Fruit fly (Drosophila melanogaster) whole organism, embryonic: ENCODE data around the gene eIF4E6.

Experiments used
- Antp ChIP-seq: fragments of 200-800 bp; sonication (Bioruptor generic); optimal IDR thresholded peaks from 3 replicates; lab custom pipeline; 2016; ENCODE audit warnings: missing biosample characterization, missing genetic modification characterization
- Atf6 ChIP-seq: fragments of 200-800 bp; sonication (Bioruptor generic); IDR thresholded peaks from 2 replicates; pipeline ENCODE4 v1.3.6; 2022; ENCODE audit warnings: missing biosample characterization, missing genetic modification characterization
- Blimp-1 ChIP-seq: fragments of 200-800 bp; sonication (Bioruptor generic); optimal IDR thresholded peaks from 3 replicates; lab custom pipeline; 2018; ENCODE audit warnings: missing biosample characterization, missing genetic modification characterization, mild to moderate bottlenecking, moderate library complexity, missing genetic modification reagents
- CG1024 ChIP-seq: fragments of 200-800 bp; sonication (Bioruptor generic); IDR thresholded peaks from 2 replicates; pipeline ENCODE4 v1.3.6; 2022; ENCODE audit warnings: missing biosample characterization, missing genetic modification characterization
- CG10274 ChIP-seq: fragments of 200-800 bp; sonication (Bioruptor generic); optimal IDR thresholded peaks from 3 replicates; lab custom pipeline; 2017; ENCODE audit warnings: missing biosample characterization, mild to moderate bottlenecking, missing genetic modification characterization
- CG10979 ChIP-seq: fragments of 200-800 bp; sonication (Bioruptor generic); optimal IDR thresholded peaks from 2 replicates; lab custom pipeline; 2018; ENCODE audit warnings: missing biosample characterization, mild to moderate bottlenecking, missing genetic modification characterization, moderate library complexity
- CG1233 ChIP-seq: fragments of 200-800 bp; sonication (Bioruptor generic); optimal IDR thresholded peaks from 4 replicates; lab custom pipeline; 2018; ENCODE audit warnings: missing biosample characterization, mild to moderate bottlenecking, missing genetic modification characterization
- CG14667 ChIP-seq: fragments of 200-800 bp; sonication (Bioruptor generic); IDR thresholded peaks from 2 replicates; pipeline ENCODE4 v1.3.6; 2022; ENCODE audit warnings: missing biosample characterization, missing genetic modification characterization
- CG15011 ChIP-seq: fragments of 200-800 bp; sonication (Bioruptor generic); optimal IDR thresholded peaks from 3 replicates; lab custom pipeline; 2018; ENCODE audit warnings: missing biosample characterization, mild to moderate bottlenecking, missing genetic modification characterization
- CG15601 ChIP-seq: fragments of 200-800 bp; sonication (Bioruptor generic); optimal IDR thresholded peaks from 3 replicates; lab custom pipeline; 2019; ENCODE audit warnings: missing biosample characterization, mild to moderate bottlenecking, missing genetic modification characterization, moderate library complexity
- CG16863 ChIP-seq: fragments of 200-800 bp; sonication (Bioruptor generic); optimal IDR thresholded peaks from 3 replicates; lab custom pipeline; 2016; ENCODE audit warnings: missing biosample characterization, missing genetic modification characterization
- CG18619 ChIP-seq: fragments of 200-800 bp; sonication (Bioruptor generic); optimal IDR thresholded peaks from 3 replicates; lab custom pipeline; 2017; ENCODE audit warnings: missing biosample characterization, mild to moderate bottlenecking, missing genetic modification characterization
- CG3065 ChIP-seq: fragments of 200-800 bp; sonication (Bioruptor generic); optimal IDR thresholded peaks from 2 replicates; lab custom pipeline; 2016; ENCODE audit warnings: missing biosample characterization, missing genetic modification characterization
- CG3726 ChIP-seq: fragments of 200-800 bp; sonication (Bioruptor generic); IDR thresholded peaks from 3 replicates; pipeline ENCODE4, ENCODE4 v1.3.6; 2022; ENCODE audit warnings: missing biosample characterization, missing genetic modification characterization
- CG42726 ChIP-seq: fragments of 200-800 bp; sonication (Bioruptor generic); IDR thresholded peaks from 2 replicates; pipeline ENCODE4 v1.3.6; 2022; ENCODE audit warnings: missing biosample characterization, missing genetic modification characterization; ENCODE audit not compliant: partially characterized antibody
- CG4360 ChIP-seq: fragments of 200-800 bp; sonication (Bioruptor generic); IDR thresholded peaks from 2 replicates; pipeline ENCODE4 v1.3.6; 2022; ENCODE audit warnings: missing biosample characterization, missing genetic modification characterization
- CG6254 ChIP-seq: fragments of 200-800 bp; sonication (Bioruptor generic); optimal IDR thresholded peaks from 3 replicates; lab custom pipeline; 2017; ENCODE audit warnings: mild to moderate bottlenecking, missing biosample characterization, missing genetic modification reagents, missing genetic modification characterization
- CG6813 ChIP-seq: fragments of 200-800 bp; sonication (Bioruptor generic); optimal IDR thresholded peaks from 2 replicates; lab custom pipeline; 2017; ENCODE audit warnings: missing biosample characterization, missing genetic modification characterization, mild to moderate bottlenecking, moderate library complexity, missing genetic modification reagents
- CG8765 ChIP-seq: fragments of 200-800 bp; sonication (Bioruptor generic); IDR thresholded peaks from 2 replicates; pipeline ENCODE4 v1.3.6; 2022; ENCODE audit warnings: missing biosample characterization, missing genetic modification characterization
- CG9817 ChIP-seq: fragments of 200-800 bp; sonication (Bioruptor generic); optimal IDR thresholded peaks from 2 replicates; lab custom pipeline; 2018; ENCODE audit warnings: missing biosample characterization, mild to moderate bottlenecking, missing genetic modification characterization, moderate library complexity
- CrebB ChIP-seq: fragments of 200-800 bp; sonication (Bioruptor generic); optimal IDR thresholded peaks from 3 replicates; lab custom pipeline; 2018; ENCODE audit warnings: missing biosample characterization, mild to moderate bottlenecking, missing genetic modification characterization
- Dll ChIP-seq: fragments of 200-800 bp; sonication (Bioruptor generic); IDR thresholded peaks from 4 replicates; pipeline ENCODE4 v1.3.6; 2022; ENCODE audit warnings: missing biosample characterization, missing genetic modification characterization; ENCODE audit not compliant: partially characterized antibody
- Doc2 ChIP-seq: fragments of 200-800 bp; sonication (Bioruptor generic); IDR thresholded peaks from 2 replicates; pipeline ENCODE4 v1.3.6; 2022; ENCODE audit warnings: missing biosample characterization, missing genetic modification characterization
- Drgx ChIP-seq: fragments of 200-800 bp; sonication (Bioruptor generic); IDR thresholded peaks from 2 replicates; pipeline ENCODE4 v1.3.6; 2022; ENCODE audit warnings: missing biosample characterization, missing genetic modification characterization
- GATAe ChIP-seq: fragments of 200-800 bp; sonication (Bioruptor generic); conservative IDR thresholded peaks from 2 replicates; pipeline ENCODE4 v1.3.6; 2022; ENCODE audit warnings: missing biosample characterization, missing genetic modification characterization
- HLH3B ChIP-seq: fragments of 200-800 bp; sonication (Bioruptor generic); IDR thresholded peaks from 2 replicates; pipeline ENCODE4 v1.3.6; 2022; ENCODE audit warnings: missing biosample characterization, missing genetic modification characterization
- NC2α ChIP-seq: fragments of 200-800 bp; sonication (Bioruptor generic); optimal IDR thresholded peaks from 2 replicates; lab custom pipeline; 2016; ENCODE audit warnings: missing biosample characterization, missing genetic modification characterization
- Ptx1 ChIP-seq: fragments of 200-800 bp; sonication (Bioruptor generic); IDR thresholded peaks from 2 replicates; pipeline ENCODE4 v1.3.6; 2022; ENCODE audit warnings: missing biosample characterization, missing genetic modification characterization
- Side ChIP-seq: fragments of 200-800 bp; sonication (Bioruptor generic); optimal IDR thresholded peaks from 2 replicates; lab custom pipeline; 2016; ENCODE audit warnings: missing biosample characterization, missing genetic modification characterization
- ase ChIP-seq: fragments of 200-800 bp; sonication (Bioruptor generic); IDR thresholded peaks from 3 replicates; pipeline ENCODE4 v1.3.6; 2022; ENCODE audit warnings: missing biosample characterization, missing genetic modification characterization
- az2 ChIP-seq: fragments of 200-800 bp; sonication (Bioruptor generic); optimal IDR thresholded peaks from 3 replicates; lab custom pipeline; 2016; ENCODE audit warnings: missing biosample characterization, missing genetic modification characterization
- bbx ChIP-seq: fragments of 200-800 bp; sonication (Bioruptor generic); IDR thresholded peaks from 2 replicates; pipeline ENCODE4 v1.3.6; 2022; ENCODE audit warnings: missing biosample characterization, missing genetic modification characterization; ENCODE audit not compliant: partially characterized antibody
- br ChIP-seq: fragments of >200 bp; optimal IDR thresholded peaks from 2 replicates; lab custom pipeline; 2017
- btn ChIP-seq: fragments of 200-800 bp; sonication (Bioruptor generic); optimal IDR thresholded peaks from 2 replicates; lab custom pipeline; 2016; ENCODE audit warnings: missing biosample characterization, missing genetic modification characterization
- crc ChIP-seq: fragments of 200-800 bp; sonication (Bioruptor generic); optimal IDR thresholded peaks from 2 replicates; lab custom pipeline; 2016; ENCODE audit warnings: missing biosample characterization, missing genetic modification characterization
- dm ChIP-seq: fragments of 200-800 bp; sonication (Bioruptor generic); optimal IDR thresholded peaks from 3 replicates; lab custom pipeline; 2016; ENCODE audit warnings: missing biosample characterization, missing genetic modification characterization
- ems ChIP-seq: fragments of 200-800 bp; sonication (Bioruptor generic); optimal IDR thresholded peaks from 3 replicates; lab custom pipeline; 2016; ENCODE audit warnings: missing biosample characterization, missing genetic modification characterization
- en ChIP-seq: fragments of 200-800 bp; sonication (Bioruptor generic); optimal IDR thresholded peaks from 2 replicates; lab custom pipeline; 2016; ENCODE audit warnings: missing biosample characterization, missing genetic modification characterization
- grau ChIP-seq: fragments of 200-800 bp; optimal IDR thresholded peaks from 3 replicates; lab custom pipeline; 2019; ENCODE audit warnings: missing biosample characterization, mild to moderate bottlenecking, missing genetic modification characterization, moderate library complexity
- hb ChIP-seq: fragments of 200-800 bp; sonication (Bioruptor generic); IDR thresholded peaks from 3 replicates; pipeline ENCODE4 v1.3.6; 2022; ENCODE audit warnings: missing biosample characterization, missing genetic modification characterization; ENCODE audit not compliant: partially characterized antibody
- jigr1 ChIP-seq: fragments of 200-800 bp; sonication (Bioruptor generic); IDR thresholded peaks from 3 replicates; pipeline ENCODE4 v1.3.6; 2022; ENCODE audit warnings: missing biosample characterization, missing genetic modification characterization
- lmd ChIP-seq: fragments of 200-800 bp; sonication (Bioruptor generic); IDR thresholded peaks from 2 replicates; pipeline ENCODE4 v1.3.6; 2022; ENCODE audit warnings: missing biosample characterization, missing genetic modification characterization
- pan ChIP-seq, 4 experiments: fragments of >200 bp in 3 of 4; fragments of 200-800 bp in 1 of 4; sonication (Bioruptor generic) in 1 of 4; optimal IDR thresholded peaks in 3 of 4; IDR thresholded peaks in 1 of 4; 2 replicates each; pipeline versions ENCODE4 v1.3.6 to Lab custom; 2017 to 2022; ENCODE audit warnings: missing biosample characterization in 2 of 4, missing genetic modification characterization in 2 of 4, mixed read lengths in 1 of 4
- sens ChIP-seq: fragments of 200-800 bp; sonication (Bioruptor generic); peaks from one replicate; lab custom pipeline; 2016; ENCODE audit warnings: missing biosample characterization, missing genetic modification characterization
- twi ChIP-seq: fragments of 200-800 bp; optimal IDR thresholded peaks from 2 replicates; lab custom pipeline; 2019; ENCODE audit warnings: missing biosample characterization, mild to moderate bottlenecking, missing genetic modification characterization, moderate library complexity
- usp ChIP-seq: fragments of >200 bp; optimal IDR thresholded peaks from 2 replicates; lab custom pipeline; 2017; ENCODE audit warnings: missing biosample characterization, missing genetic modification characterization
- zen2 ChIP-seq: fragments of 200-800 bp; sonication (Bioruptor generic); IDR thresholded peaks from 3 replicates; pipeline ENCODE4 v1.3.6; 2022; ENCODE audit warnings: missing biosample characterization, missing genetic modification characterization; ENCODE audit not compliant: partially characterized antibody
- zf30C ChIP-seq: fragments of 200-800 bp; sonication (Bioruptor generic); optimal IDR thresholded peaks from 3 replicates; lab custom pipeline; 2018; ENCODE audit warnings: missing biosample characterization, mild to moderate bottlenecking, missing genetic modification characterization
- zfh1 ChIP-seq: fragments of 200-800 bp; sonication (Bioruptor generic); IDR thresholded peaks from 3 replicates; pipeline ENCODE4 v1.3.6; 2022; ENCODE audit warnings: missing biosample characterization, missing genetic modification characterization

eIF4E6 gene

DNA sequence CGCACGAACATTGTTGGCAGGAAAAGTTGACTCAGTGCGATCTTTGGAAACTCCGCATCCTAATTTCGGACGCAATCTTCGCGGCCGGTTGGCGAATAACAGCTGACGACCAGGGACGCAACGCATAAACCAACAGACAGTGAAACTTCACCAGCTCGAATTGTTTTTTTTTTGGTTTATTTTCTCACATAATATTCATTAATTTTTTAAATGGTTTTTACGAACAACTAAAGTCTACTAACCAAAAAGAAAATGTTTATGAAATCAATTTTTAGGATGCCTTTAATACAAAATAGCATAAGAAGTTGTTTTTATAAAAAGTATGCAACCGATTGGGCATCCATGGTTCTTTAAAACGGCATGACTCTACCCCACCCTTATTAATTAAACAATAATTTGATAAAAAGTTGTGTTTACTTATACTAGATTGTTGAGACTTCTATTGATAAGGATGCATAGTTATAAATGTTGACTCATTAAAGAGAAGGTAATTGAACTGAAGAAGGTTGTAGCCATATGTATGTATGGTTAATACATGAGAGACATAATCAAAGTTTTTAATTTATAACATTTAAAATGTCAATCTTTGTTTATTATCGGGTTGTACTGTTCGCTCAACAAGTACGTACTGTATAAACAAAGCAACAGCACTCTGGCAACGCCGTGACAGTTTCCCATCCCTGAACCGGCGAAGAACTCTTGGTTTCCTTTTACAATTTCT, 7.1 kb upstream of the eIF4E6 start, which contains the start of the genes beta4GalNAcTB and Cpsf100 (continued):
- no peak for TF ChIP-seq en
- TF ChIP-seq Side, result peak; percentile 39
- TF ChIP-seq az2, result peak; percentile 79
- peak; percentile 41 for TF ChIP-seq CG14667 (GFP tag; lab: Robert Waterston, UW)
- peak; percentile 68 for TF ChIP-seq lmd (GFP tag; lab: Robert Waterston, UW)
- no peak for TF ChIP-seq hb (GFP tag; lab: Robert Waterston, UW)
- no peak for TF ChIP-seq usp (GFP tag; lab: Kevin White, UChicago)
- TF ChIP-seq jigr1 (GFP tag; lab: Robert Waterston, UW), result peak; percentile 18; the same call in 1 of the 3 replicates
- no peak for TF ChIP-seq CG6254 (GFP tag; lab: Kevin White, UChicago)
- peak; percentile 68 for TF ChIP-seq CG15601 (tag; lab: Kevin White, UChicago)
- TF ChIP-seq NC2α (GFP tag; lab: Kevin White, UChicago), result peak; percentile 7
- no peak for TF ChIP-seq CG42726 (GFP tag; lab: Robert Waterston, UW)
- no peak for TF ChIP-seq Dll (GFP tag; lab: Robert Waterston, UW)
- peak; percentile 8 for TF ChIP-seq CG3065 (GFP tag; lab: Kevin White, UChicago)
- no peak; the same call in 1 of the 2 replicates for TF ChIP-seq GATAe (GFP tag; lab: Robert Waterston, UW)
- TF ChIP-seq CG4360 (GFP tag; lab: Robert Waterston, UW), result no peak
- no peak for TF ChIP-seq zen2 (GFP tag; lab: Robert Waterston, UW)
- peak; percentile 91 for TF ChIP-seq sens
- TF ChIP-seq grau (tag; lab: Kevin White, UChicago), result peak; percentile 97
- TF ChIP-seq bbx (GFP tag; lab: Robert Waterston, UW), result no peak
- peak; percentile 21 for TF ChIP-seq ems (GFP tag; lab: Kevin White, UChicago)
- TF ChIP-seq CG18619 (GFP tag; lab: Kevin White, UChicago), result peak; percentile 77
- TF ChIP-seq CG10979, result peak; percentile 57
- peak; percentile 30; the same call in 1 of the 2 replicates for TF ChIP-seq CG8765 (GFP tag; lab: Robert Waterston, UW)
- TF ChIP-seq HLH3B, result peak; percentile 57
- peak; percentile 9; the same call in 1 of the 3 replicates for TF ChIP-seq CG3726 (GFP tag; lab: Robert Waterston, UW)
- TF ChIP-seq crc, result peak; percentile 30
- TF ChIP-seq Antp (GFP tag; lab: Kevin White, UChicago), result peak; percentile 52
- no peak for TF ChIP-seq CG6813 (GFP tag; lab: Kevin White, UChicago)
- TF ChIP-seq CG1233 (GFP tag; lab: Kevin White, UChicago), result peak; percentile 81
- peak; percentile 61 for TF ChIP-seq CG9817 (tag; lab: Kevin White, UChicago)
- peak; percentile 54; the same call in 1 of the 3 replicates for TF ChIP-seq ase (GFP tag; lab: Robert Waterston, UW)
- TF ChIP-seq dm (GFP tag; lab: Kevin White, UChicago), result no peak
- no peak for TF ChIP-seq br (lab: Kevin White, UChicago)
- TF ChIP-seq Doc2 (GFP tag; lab: Robert Waterston, UW), result no peak
- peak; percentile 42; the same call in 1 of the 2 replicates for TF ChIP-seq Atf6 (GFP tag; lab: Robert Waterston, UW)
- no peak for TF ChIP-seq CrebB (tag; lab: Kevin White, UChicago)
- TF ChIP-seq CG1024 (GFP tag; lab: Robert Waterston, UW), result peak; percentile 34; the same call in 1 of the 2 replicates
- TF ChIP-seq zfh1, result peak; percentile 67; the same call in 2 of the 3 replicates
- TF ChIP-seq CG15011 (GFP tag; lab: Kevin White, UChicago), result peak; percentile 51
- TF ChIP-seq Blimp-1 (GFP tag; lab: Kevin White, UChicago), result no peak
- TF ChIP-seq CG16863 (GFP tag; lab: Kevin White, UChicago), result peak; percentile 64
- no peak for TF ChIP-seq Drgx (GFP tag; lab: Robert Waterston, UW)
- no peak for TF ChIP-seq pan (optimal IDR thresholded peaks at IDR 0.05; lab: Kevin White, UChicago)
- TF ChIP-seq pan (GFP tag; optimal IDR thresholded peaks at IDR 0.05 in 1 of 2, IDR thresholded peaks at IDR 0.05 in 1 of 2), result peak in 1 of 2 experiments; percentile 48
- no peak for TF ChIP-seq zf30C (GFP tag; lab: Kevin White, UChicago)
- peak; percentile 80 for TF ChIP-seq Ptx1 (GFP tag; lab: Robert Waterston, UW)
- TF ChIP-seq btn (GFP tag; lab: Kevin White, UChicago), result no peak
- TF ChIP-seq CG10274, result peak; percentile 47
- peak; percentile 70 for TF ChIP-seq twi (tag; lab: Kevin White, UChicago)
